Worm (Caenorhabditis elegans) whole organism, late embryonic: ENCODE data around the gene degl-2.

ENCODE experiments used
- K09A11.1 ChIP-seq: sonication (generic microtip); optimal IDR thresholded peaks from 2 replicates; lab custom pipeline; 2017; ENCODE audit warnings: antibody characterized with exemption, mild to moderate bottlenecking, missing genetic modification characterization, missing compliant biosample characterization; ENCODE audit not compliant: insufficient read depth
- T23F11.4 ChIP-seq: fragments of 200-800 bp; sonication (Bioruptor generic); optimal IDR thresholded peaks from 2 replicates; lab custom pipeline; 2018; ENCODE audit warnings: mild to moderate bottlenecking, missing genetic modification characterization, missing compliant biosample characterization
- ama-1 ChIP-seq: fragments of 150-350 bp; optimal IDR thresholded peaks from 2 replicates; lab custom pipeline; 2014
- ceh-18 ChIP-seq: sonication (generic microtip); optimal IDR thresholded peaks from 2 replicates; lab custom pipeline; 2016; ENCODE audit warnings: missing genetic modification characterization, missing compliant biosample characterization
- ceh-30 ChIP-seq: fragments of 150-350 bp; optimal IDR thresholded peaks from 2 replicates; lab custom pipeline; 2014; ENCODE audit warnings: missing biosample characterization, missing genetic modification characterization
- elt-4 ChIP-seq: sonication (generic microtip); optimal IDR thresholded peaks from 2 replicates; lab custom pipeline; 2016; ENCODE audit warnings: missing genetic modification characterization, missing compliant biosample characterization
- fkh-10 ChIP-seq: fragments of 150-350 bp; optimal IDR thresholded peaks from 2 replicates; lab custom pipeline; 2014; ENCODE audit warnings: missing biosample characterization, missing genetic modification reagents, missing genetic modification characterization
- hlh-13 ChIP-seq: fragments of 200-800 bp; sonication (Bioruptor generic); optimal IDR thresholded peaks from 2 replicates; lab custom pipeline; 2018; ENCODE audit warnings: mild to moderate bottlenecking, missing genetic modification characterization, missing compliant biosample characterization
- hlh-15 ChIP-seq: sonication (generic microtip); optimal IDR thresholded peaks from 2 replicates; lab custom pipeline; 2016; ENCODE audit warnings: missing genetic modification characterization, missing compliant biosample characterization
- nfya-1 ChIP-seq: sonication (generic microtip); optimal IDR thresholded peaks from 2 replicates; lab custom pipeline; 2017; ENCODE audit warnings: missing genetic modification characterization, mild to moderate bottlenecking, missing compliant biosample characterization, antibody characterized with exemption, moderate library complexity
- pha-4 ChIP-seq: fragments of 150-350 bp; optimal IDR thresholded peaks from 2 replicates; lab custom pipeline; 2018; ENCODE audit warnings: missing biosample characterization, missing genetic modification reagents, missing genetic modification characterization
- sdc-2 ChIP-seq: sonication (generic microtip); optimal IDR thresholded peaks from 2 replicates; lab custom pipeline; 2016; ENCODE audit warnings: missing genotype, missing genetic modification characterization, missing compliant biosample characterization
- unc-86 ChIP-seq: sonication (generic microtip); optimal IDR thresholded peaks from 2 replicates; lab custom pipeline; 2016; ENCODE audit warnings: missing genetic modification characterization, missing compliant biosample characterization

- TF ChIP-seq hlh-15 (tag; lab: Kevin White, UChicago) (no peak), ama-1 (lab: Kevin White, UChicago) (no peak), ceh-30 (tag; lab: Kevin White, UChicago) (no peak), K09A11.1 (tag; lab: Kevin White, UChicago) (no peak), sdc-2 (tag; lab: Kevin White, UChicago) (no peak), hlh-13 (GFP tag; lab: Kevin White, UChicago) (no peak), T23F11.4 (GFP tag; lab: Kevin White, UChicago) (no peak), elt-4 (tag; lab: Kevin White, UChicago) (no peak), unc-86 (tag; lab: Kevin White, UChicago) (no peak), ceh-18 (tag; lab: Kevin White, UChicago) (no peak), pha-4 (no peak), nfya-1 (tag; lab: Kevin White, UChicago) (no peak), fkh-10 (GFP tag; lab: Kevin White, UChicago) (no peak)
Measured at ce11 chrIV:9668103-9668672, 24.9 kb downstream of the degl-2 start.
